Fruit fly (Drosophila melanogaster) whole organism, adult: ENCODE results near the gene CG7766.

Experiments used
- CG12768 ChIP-seq: fragments of 200-800 bp; sonication (Bioruptor generic); optimal IDR thresholded peaks from 2 replicates; lab custom pipeline; 2017; ENCODE audit warnings: missing biosample characterization, missing genetic modification characterization, mild to moderate bottlenecking, moderate library complexity, missing genetic modification reagents
- CG14711 ChIP-seq: fragments of 200-800 bp; sonication (Bioruptor generic); optimal IDR thresholded peaks from 2 replicates; lab custom pipeline; 2018; ENCODE audit warnings: missing biosample characterization, mild to moderate bottlenecking, missing genetic modification characterization, moderate library complexity
- CG33017 ChIP-seq: fragments of 200-800 bp; sonication (Bioruptor generic); optimal IDR thresholded peaks from 2 replicates; lab custom pipeline; 2018; ENCODE audit warnings: missing biosample characterization, mild to moderate bottlenecking, missing genetic modification characterization, moderate library complexity
- CG5204 ChIP-seq: fragments of 200-800 bp; sonication (Bioruptor generic); optimal IDR thresholded peaks from 2 replicates; lab custom pipeline; 2016; ENCODE audit warnings: missing biosample characterization, missing genetic modification characterization
- CG7045 ChIP-seq: fragments of 200-800 bp; sonication (Bioruptor generic); optimal IDR thresholded peaks from 2 replicates; lab custom pipeline; 2017; ENCODE audit warnings: missing biosample characterization, mild to moderate bottlenecking, missing genetic modification characterization
- CG7101 ChIP-seq: fragments of 200-800 bp; sonication (Bioruptor generic); optimal IDR thresholded peaks from 2 replicates; lab custom pipeline; 2018; ENCODE audit warnings: missing biosample characterization, mild to moderate bottlenecking, missing genetic modification characterization, moderate library complexity
- Crg-1 ChIP-seq: fragments of 200-800 bp; sonication (Bioruptor generic); optimal IDR thresholded peaks from 2 replicates; lab custom pipeline; 2016; ENCODE audit warnings: missing biosample characterization, missing genetic modification characterization
- Mnt ChIP-seq: fragments of 200-800 bp; sonication (Bioruptor generic); optimal IDR thresholded peaks from 2 replicates; lab custom pipeline; 2016; ENCODE audit warnings: missing biosample characterization, mild to moderate bottlenecking, missing genetic modification characterization
- bab1 ChIP-seq: fragments of 200-800 bp; sonication (Bioruptor generic); optimal IDR thresholded peaks from 3 replicates; lab custom pipeline; 2019; ENCODE audit warnings: missing biosample characterization, mild to moderate bottlenecking, missing genetic modification characterization, moderate library complexity
- cic ChIP-seq: fragments of 200-800 bp; sonication (Bioruptor generic); optimal IDR thresholded peaks from 2 replicates; lab custom pipeline; 2017; ENCODE audit warnings: missing biosample characterization, mild to moderate bottlenecking, missing genetic modification characterization, moderate library complexity
- cnc ChIP-seq, 2 experiments: fragments of >200 bp; optimal IDR thresholded peaks; 2 replicates each; lab custom pipeline; 2017
- ovo ChIP-seq: fragments of 200-800 bp; sonication (Bioruptor generic); optimal IDR thresholded peaks from 2 replicates; lab custom pipeline; 2016; ENCODE audit warnings: missing biosample characterization, missing genetic modification characterization
- tj ChIP-seq: fragments of 200-800 bp; sonication (Bioruptor generic); optimal IDR thresholded peaks from 3 replicates; lab custom pipeline; 2017; ENCODE audit warnings: missing biosample characterization, mild to moderate bottlenecking, missing genetic modification characterization, moderate library complexity

DNA sequence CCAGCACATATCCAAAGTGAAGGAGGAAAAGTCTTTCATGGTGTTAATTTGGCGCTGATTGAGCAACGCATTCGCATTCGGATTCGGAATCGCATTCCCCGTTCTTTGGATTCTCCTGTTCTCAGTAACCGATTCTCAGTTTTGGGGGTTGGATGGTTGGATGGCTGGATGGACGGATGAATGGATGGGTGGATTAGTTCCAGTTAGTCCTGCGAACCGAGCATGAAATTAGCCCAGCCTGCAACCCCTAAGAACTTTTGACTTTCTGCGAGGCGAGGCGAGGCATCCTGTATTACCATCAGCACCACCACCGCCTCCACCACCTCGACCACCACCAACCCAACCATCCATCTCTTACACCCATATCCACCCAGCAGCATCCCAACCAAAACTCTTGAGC lies 26.7 kb upstream of the CG7766 start:
- no peak for TF ChIP-seq cic (GFP tag; lab: Kevin White, UChicago)
- no peak for TF ChIP-seq bab1 (GFP tag; lab: Kevin White, UChicago)
- TF ChIP-seq ovo = no peak
- TF ChIP-seq Mnt = no peak
- no peak for TF ChIP-seq CG5204 (GFP tag; lab: Kevin White, UChicago)
- TF ChIP-seq tj = no peak
- no peak for TF ChIP-seq cnc (optimal IDR thresholded peaks at IDR 0.05; lab: Kevin White, UChicago)
- TF ChIP-seq Crg-1 = no peak
- no peak for TF ChIP-seq CG14711 (tag; lab: Kevin White, UChicago)
- no peak for TF ChIP-seq CG12768 (GFP tag; lab: Kevin White, UChicago)
- no peak for TF ChIP-seq CG33017 (tag; lab: Kevin White, UChicago)
- no peak for TF ChIP-seq CG7101 (tag; lab: Kevin White, UChicago)
- no peak for TF ChIP-seq CG7045 (GFP tag; lab: Kevin White, UChicago)
